Worm (Caenorhabditis elegans) whole organism, L4 larva: ENCODE measurements around the gene rps-25.

Experiments
- hlh-30 ChIP-seq: sonication (generic microtip); optimal IDR thresholded peaks from 2 replicates; lab custom pipeline; 2017; ENCODE audit warnings: antibody characterized with exemption, mild to moderate bottlenecking, missing genetic modification characterization, missing compliant biosample characterization; ENCODE audit not compliant: insufficient read depth
- lsy-2 ChIP-seq, 2 experiments: fragments of 150-350 bp in 1 of 2; sonication (generic microtip) in 1 of 2; optimal IDR thresholded peaks; 2 replicates each; lab custom pipeline; 2014 to 2017; ENCODE audit warnings: missing biosample characterization in 2 of 2, missing genetic modification characterization in 2 of 2
- nhr-76 ChIP-seq: fragments of 150-350 bp; optimal IDR thresholded peaks from 2 replicates; lab custom pipeline; 2014; ENCODE audit warnings: missing biosample characterization, missing genetic modification characterization
- pqm-1 ChIP-seq: sonication (generic microtip); optimal IDR thresholded peaks from 2 replicates; lab custom pipeline; 2017; ENCODE audit warnings: missing biosample characterization, missing genetic modification characterization
- tra-1 ChIP-seq: fragments of 200-800 bp; sonication (Bioruptor generic); IDR thresholded peaks from 2 replicates; pipeline ENCODE4 v1.3.6; 2022; ENCODE audit warnings: missing genetic modification reagents, missing genetic modification characterization, missing compliant biosample characterization

DNA sequence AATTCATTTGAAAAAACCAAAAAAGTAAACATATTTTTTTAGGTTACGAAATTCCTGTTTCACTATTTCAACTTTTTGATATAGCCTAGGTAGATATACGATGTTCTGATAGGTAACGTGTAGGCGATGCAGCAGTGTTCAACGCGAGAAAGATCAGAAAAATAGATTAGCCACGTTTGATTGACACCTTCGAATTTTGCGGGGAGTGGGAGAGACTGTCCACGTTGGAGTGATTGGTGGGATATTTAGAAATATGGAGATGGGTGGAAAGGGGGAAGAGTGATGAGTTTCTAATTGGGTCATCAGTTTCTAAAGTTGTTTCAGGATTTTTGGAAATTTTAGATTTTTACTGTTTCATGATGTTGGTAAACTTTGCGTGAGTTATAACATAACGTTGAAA is 24.3 kb downstream of the rps-25 start:
- TF ChIP-seq hlh-30 (tag; lab: Kevin White, UChicago) (no peak), nhr-76 (tag; lab: Kevin White, UChicago) (no peak), lsy-2 (tag; optimal IDR thresholded peaks at IDR 0.05; lab: Kevin White, UChicago) (no peak), pqm-1 (no peak), tra-1 (GFP tag; lab: Robert Waterston, UW) (no peak)
